Worm (Caenorhabditis elegans): Measurements from ENCODE around the gene F53C3.1.

- TF ChIP-seq flt-1 (GFP tag; IDR thresholded peaks at IDR 0.05) = no peak
- TF ChIP-seq tab-1 (GFP tag; IDR thresholded peaks at IDR 0.05) = no peak
- TF ChIP-seq ref-1 (GFP tag; conservative IDR thresholded peaks at IDR 0.05) = no peak
- no peak for TF ChIP-seq cog-1 (tag; optimal IDR thresholded peaks at IDR 0.05)
- TF ChIP-seq med-1 (GFP tag; optimal IDR thresholded peaks at IDR 0.05; ENCODE audit: insufficient read depth) = no peak
- TF ChIP-seq ztf-23 (GFP tag; IDR thresholded peaks at IDR 0.05) = no peak
These were observed 48.5 kb downstream of the F53C3.1 start for ce11 chrII:3960276-3960675.
